Worm (Caenorhabditis elegans): Measurements from ENCODE around the gene sto-1.

The sto-1 gene

ce11 chrX:7577458-7578158, 15.0 kb downstream of the sto-1 start:
- TF ChIP-seq mls-2 (tag; optimal IDR thresholded peaks at IDR 0.05): peak; percentile 23
- peak; percentile 49 for TF ChIP-seq elt-1 (tag; optimal IDR thresholded peaks at IDR 0.05; ENCODE audit: borderline replicate concordance, insufficient read depth)
- no peak for TF ChIP-seq sem-2 (GFP tag; optimal IDR thresholded peaks at IDR 0.05)
- TF ChIP-seq sptf-1 (tag; optimal IDR thresholded peaks at IDR 0.05): peak; percentile 15
- TF ChIP-seq M03D4.4 (tag; optimal IDR thresholded peaks at IDR 0.05): peak; percentile 17
- peak; percentile 19 for TF ChIP-seq ham-2 (GFP tag; optimal IDR thresholded peaks at IDR 0.05)
- TF ChIP-seq ceh-83 (GFP tag; optimal IDR thresholded peaks at IDR 0.05): no peak
- no peak for TF ChIP-seq ceh-39 (tag; optimal IDR thresholded peaks at IDR 0.05)
- peak; percentile 34 for TF ChIP-seq cnd-1 (tag; optimal IDR thresholded peaks at IDR 0.05)

ce11 chrX:7578308-7578707, 15.7 kb downstream of the sto-1 start:
- no peak for TF ChIP-seq mls-2 (tag; optimal IDR thresholded peaks at IDR 0.05)
- no peak for TF ChIP-seq hlh-1 (tag; optimal IDR thresholded peaks at IDR 0.05)
- no peak for TF ChIP-seq elt-1 (tag; optimal IDR thresholded peaks at IDR 0.05; ENCODE audit: borderline replicate concordance, insufficient read depth)
- TF ChIP-seq bed-3 (GFP tag; optimal IDR thresholded peaks at IDR 0.05): no peak
- no peak for TF ChIP-seq nhr-237 (tag; optimal IDR thresholded peaks at IDR 0.05)
- TF ChIP-seq ces-1 (GFP tag; optimal IDR thresholded peaks at IDR 0.05): no peak

ce11 chrX:7582223-7582622, 19.6 kb downstream of the sto-1 start:
- TF ChIP-seq ceh-43 (GFP tag; optimal IDR thresholded peaks at IDR 0.05) (no peak), nhr-76 (tag; optimal IDR thresholded peaks at IDR 0.05) (no peak), zip-8 (tag; optimal IDR thresholded peaks at IDR 0.05) (no peak), elt-1 (tag; optimal IDR thresholded peaks at IDR 0.05; ENCODE audit: borderline replicate concordance, insufficient read depth) (no peak)

- no peak for TF ChIP-seq lsy-2 (tag; optimal IDR thresholded peaks at IDR 0.05)
- no peak for TF ChIP-seq ceh-39 (tag; optimal IDR thresholded peaks at IDR 0.05)
- no peak for TF ChIP-seq unc-39 (tag; optimal IDR thresholded peaks at IDR 0.05)
- TF ChIP-seq zip-8 (tag; optimal IDR thresholded peaks at IDR 0.05): no peak
- TF ChIP-seq nhr-2 (tag; optimal IDR thresholded peaks at IDR 0.05): no peak
Observed at ce11 chrX:7583930-7584329, 21.3 kb downstream of the sto-1 start.

- TF ChIP-seq cnd-1 (tag; optimal IDR thresholded peaks at IDR 0.05) (no peak), flh-1 (GFP tag; optimal IDR thresholded peaks at IDR 0.05) (no peak), snpc-4 (tag; optimal IDR thresholded peaks at IDR 0.05) (no peak), unc-39 (tag; optimal IDR thresholded peaks at IDR 0.05) (no peak), lin-32 (GFP tag; optimal IDR thresholded peaks at IDR 0.05) (no peak)
Observed at ce11 chrX:7585610-7586259, 23.1 kb downstream of the sto-1 start, which contains the start of gene adt-2. Gene adt-2, plus strand, starts transcription at chrX:7586209.

- TF ChIP-seq ztf-11 (tag; optimal IDR thresholded peaks at IDR 0.05) (no peak), drap-1 (GFP tag; optimal IDR thresholded peaks at IDR 0.05) (no peak), elt-3 (tag; optimal IDR thresholded peaks at IDR 0.05) (no peak), M03D4.4 (tag; optimal IDR thresholded peaks at IDR 0.05) (no peak), tbx-8 (GFP tag; optimal IDR thresholded peaks at IDR 0.05) (no peak), mls-2 (tag; optimal IDR thresholded peaks at IDR 0.05) (no peak), unc-39 (tag; optimal IDR thresholded peaks at IDR 0.05) (no peak), cnd-1 (tag; optimal IDR thresholded peaks at IDR 0.05) (no peak), pha-4 (tag; optimal IDR thresholded peaks at IDR 0.05) (no peak), ceh-83 (GFP tag; optimal IDR thresholded peaks at IDR 0.05) (no peak), lin-32 (GFP tag; optimal IDR thresholded peaks at IDR 0.05) (no peak), unc-120 (tag; optimal IDR thresholded peaks at IDR 0.05; ENCODE audit: poor library complexity, severe bottlenecking) (no peak), mep-1 (tag; optimal IDR thresholded peaks at IDR 0.05) (no peak), bed-3 (GFP tag; optimal IDR thresholded peaks at IDR 0.05) (no peak), sptf-1 (tag; optimal IDR thresholded peaks at IDR 0.05) (no peak), unc-62 (GFP tag; optimal IDR thresholded peaks at IDR 0.05) (no peak), sem-2 (GFP tag; optimal IDR thresholded peaks at IDR 0.05) (no peak), nhr-237 (tag; optimal IDR thresholded peaks at IDR 0.05) (no peak), flh-1 (GFP tag; optimal IDR thresholded peaks at IDR 0.05) (no peak)
Observed at ce11 chrX:7586588-7586987, 24.0 kb downstream of the sto-1 start.
